Fruit fly (Drosophila melanogaster) Kc167 (cell line): Measurements from ENCODE around the gene CG4465.

ENCODE experiments used
- Myc ChIP-seq: fragments of >200 bp; optimal IDR thresholded peaks from 2 replicates; lab custom pipeline; 2017; ENCODE audit warnings: missing external identifiers
- Sin3A ChIP-seq: fragments of >200 bp; optimal IDR thresholded peaks from 2 replicates; lab custom pipeline; 2018; ENCODE audit warnings: missing external identifiers
- h ChIP-seq: fragments of >200 bp; optimal IDR thresholded peaks from 3 replicates; lab custom pipeline; 2018; ENCODE audit warnings: missing external identifiers
- insv ChIP-seq: fragments of >200 bp; optimal IDR thresholded peaks from 3 replicates; lab custom pipeline; 2018; ENCODE audit warnings: missing external identifiers
- psq ChIP-seq: fragments of >200 bp; optimal IDR thresholded peaks from 2 replicates; lab custom pipeline; 2017; ENCODE audit warnings: missing external identifiers
- ttk ChIP-seq: sonication (Bioruptor generic); optimal IDR thresholded peaks from 2 replicates; lab custom pipeline; 2017; ENCODE audit warnings: missing external identifiers

dm6 chr3R:19879470-19880052, 38.1 kb downstream of the CG4465 start, which contains the start of gene Ask1:
- TF ChIP-seq h (lab: Kevin White, UChicago) (no peak), psq (lab: Kevin White, UChicago) (no peak), Myc (lab: Kevin White, UChicago) (no peak), Sin3A (no peak), ttk (lab: Kevin White, UChicago) (no peak), insv (lab: Kevin White, UChicago) (no peak)
